Worm (Caenorhabditis elegans): ENCODE data around the gene M03E7.3.

DNA sequence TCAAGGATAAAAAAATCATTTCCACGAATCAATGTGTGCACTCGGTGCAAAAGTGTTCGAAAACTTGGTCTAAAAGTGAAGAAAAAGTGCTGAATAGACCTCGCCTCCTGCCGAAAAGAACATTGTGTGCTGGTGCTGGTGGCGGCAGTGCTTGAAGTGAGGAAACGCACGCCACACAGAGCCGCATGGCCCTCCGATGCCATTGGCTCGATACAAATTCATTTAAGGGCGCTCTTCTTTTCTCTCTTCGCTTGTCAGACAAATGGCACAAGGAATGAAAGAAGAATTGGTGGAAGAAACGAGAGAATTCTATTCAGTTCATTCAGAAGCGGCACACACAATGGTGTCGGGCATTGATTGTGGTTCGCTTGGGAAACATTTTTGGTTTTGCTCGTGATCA, 32.5 kb upstream of the M03E7.3 start:
- TF ChIP-seq ztf-23 (GFP tag; IDR thresholded peaks at IDR 0.05) (no peak), tab-1 (GFP tag; IDR thresholded peaks at IDR 0.05) (no peak)

Measured in whole organism, midembryonic.